Worm (Caenorhabditis elegans) whole organism, L3 larva: Measurements from ENCODE around the gene sws-1.
"Not testable (repeated sequence)": the region's sequence is repeated elsewhere in the genome, so short reads cannot be mapped to it uniquely, and the experiment has no call there.

Source experiments
- aly-2 ChIP-seq: fragments of 150-350 bp; optimal IDR thresholded peaks from 2 replicates; lab custom pipeline; 2014; ENCODE audit warnings: missing biosample characterization, missing genetic modification characterization
- elt-3 ChIP-seq, 3 experiments: fragments of 150-350 bp in 1 of 3; sonication (generic microtip) in 2 of 3; optimal IDR thresholded peaks; 2 replicates in 2 of 3; 4 replicates in 1 of 3; lab custom pipeline; 2014 to 2017; ENCODE audit warnings: missing biosample characterization in 3 of 3, missing genetic modification characterization in 3 of 3
- fkh-10 ChIP-seq: sonication (generic microtip); optimal IDR thresholded peaks from 2 replicates; lab custom pipeline; 2017; ENCODE audit warnings: missing biosample characterization, missing genetic modification reagents, missing genetic modification characterization
- hmg-11 ChIP-seq: sonication (generic microtip); optimal IDR thresholded peaks from 2 replicates; lab custom pipeline; 2016; ENCODE audit warnings: missing genetic modification characterization, missing compliant biosample characterization
- nhr-12 ChIP-seq: fragments of 150-350 bp; optimal IDR thresholded peaks from 2 replicates; lab custom pipeline; 2014; ENCODE audit warnings: missing biosample characterization, missing genetic modification characterization
- tbx-2 ChIP-seq: sonication (generic microtip); optimal IDR thresholded peaks from 2 replicates; lab custom pipeline; 2016; ENCODE audit warnings: mild to moderate bottlenecking, missing genetic modification characterization, missing compliant biosample characterization
- unc-39 ChIP-seq: sonication (generic microtip); optimal IDR thresholded peaks from 4 replicates; lab custom pipeline; 2017; ENCODE audit warnings: missing biosample characterization, missing genetic modification characterization

ce11 chrV:18940826-18941225 is 40.5 kb downstream of the sws-1 start:
- TF ChIP-seq tbx-2 (tag; lab: Kevin White, UChicago); fkh-10 (GFP tag; lab: Kevin White, UChicago); nhr-12 (tag; lab: Kevin White, UChicago); elt-3 (tag; optimal IDR thresholded peaks at IDR 0.05; lab: Kevin White, UChicago); hmg-11; unc-39 (tag; lab: Kevin White, UChicago); aly-2: not testable (repeated sequence)
